Fruit fly (Drosophila melanogaster) whole organism, embryonic: ENCODE data around the gene MED15.
A peak's percentile ranks its signal among the peaks of the same experiment; 100 is the strongest.

Experiments used
- Awh ChIP-seq: fragments of 200-800 bp; sonication (Bioruptor generic); IDR thresholded peaks from 2 replicates; pipeline ENCODE4, ENCODE4 v1.3.6; 2022; ENCODE audit warnings: missing biosample characterization, missing genetic modification characterization
- Bgb ChIP-seq: fragments of 200-800 bp; sonication (Bioruptor generic); IDR thresholded peaks from 2 replicates; pipeline ENCODE4 v1.3.6; 2022; ENCODE audit warnings: missing biosample characterization, missing genetic modification characterization; ENCODE audit not compliant: partially characterized antibody
- C15 ChIP-seq: fragments of 200-800 bp; sonication (Bioruptor generic); IDR thresholded peaks from 3 replicates; pipeline ENCODE4 v1.3.6; 2022; ENCODE audit warnings: missing biosample characterization, missing genetic modification characterization
- CG1233 ChIP-seq: fragments of 200-800 bp; sonication (Bioruptor generic); optimal IDR thresholded peaks from 4 replicates; lab custom pipeline; 2018; ENCODE audit warnings: missing biosample characterization, mild to moderate bottlenecking, missing genetic modification characterization
- CG13296 ChIP-seq: fragments of 200-800 bp; sonication (Bioruptor generic); optimal IDR thresholded peaks from 3 replicates; lab custom pipeline; 2018; ENCODE audit warnings: missing biosample characterization, mild to moderate bottlenecking, missing genetic modification characterization
- CG1529 ChIP-seq: fragments of 200-800 bp; sonication (Bioruptor generic); optimal IDR thresholded peaks from 3 replicates; lab custom pipeline; 2018; ENCODE audit warnings: missing biosample characterization, missing genetic modification characterization
- CG16863 ChIP-seq: fragments of 200-800 bp; sonication (Bioruptor generic); optimal IDR thresholded peaks from 3 replicates; lab custom pipeline; 2016; ENCODE audit warnings: missing biosample characterization, missing genetic modification characterization
- CG17359 ChIP-seq: fragments of 200-800 bp; sonication (Bioruptor generic); optimal IDR thresholded peaks from 3 replicates; lab custom pipeline; 2018; ENCODE audit warnings: missing biosample characterization, mild to moderate bottlenecking, missing genetic modification characterization, moderate library complexity
- CG17802 ChIP-seq: fragments of 200-800 bp; sonication (Bioruptor generic); optimal IDR thresholded peaks from 2 replicates; lab custom pipeline; 2018; ENCODE audit warnings: missing biosample characterization, mild to moderate bottlenecking, missing genetic modification characterization, moderate library complexity
- CG1832 ChIP-seq: fragments of 200-800 bp; sonication (Bioruptor generic); optimal IDR thresholded peaks from 2 replicates; lab custom pipeline; 2017; ENCODE audit warnings: missing biosample characterization, mild to moderate bottlenecking, missing genetic modification characterization, inconsistent platforms
- CG18764 ChIP-seq: fragments of 200-800 bp; sonication (Bioruptor generic); optimal IDR thresholded peaks from 3 replicates; lab custom pipeline; 2016; ENCODE audit warnings: missing biosample characterization, missing genetic modification characterization
- CG2120 ChIP-seq: fragments of 200-800 bp; sonication (Bioruptor generic); optimal IDR thresholded peaks from 3 replicates; lab custom pipeline; 2016; ENCODE audit warnings: missing biosample characterization, missing genetic modification characterization
- CG31365 ChIP-seq: fragments of 200-800 bp; sonication (Bioruptor generic); optimal IDR thresholded peaks from 2 replicates; lab custom pipeline; 2018; ENCODE audit warnings: missing biosample characterization, mild to moderate bottlenecking, missing genetic modification characterization
- CG3281 ChIP-seq: fragments of 200-800 bp; sonication (Bioruptor generic); optimal IDR thresholded peaks from 3 replicates; lab custom pipeline; 2017; ENCODE audit warnings: missing biosample characterization, mild to moderate bottlenecking, missing genetic modification characterization
- CG33213 ChIP-seq: fragments of 200-800 bp; sonication (Bioruptor generic); optimal IDR thresholded peaks from 3 replicates; lab custom pipeline; 2016; ENCODE audit warnings: missing biosample characterization, missing genetic modification characterization
- CG8478 ChIP-seq: fragments of >200 bp; optimal IDR thresholded peaks from 2 replicates; lab custom pipeline; 2018
- CG8765 ChIP-seq: fragments of 200-800 bp; sonication (Bioruptor generic); IDR thresholded peaks from 2 replicates; pipeline ENCODE4 v1.3.6; 2022; ENCODE audit warnings: missing biosample characterization, missing genetic modification characterization
- CG9727 ChIP-seq: fragments of 200-800 bp; sonication (Bioruptor generic); optimal IDR thresholded peaks from 3 replicates; lab custom pipeline; 2017; ENCODE audit warnings: missing biosample characterization, mild to moderate bottlenecking, missing genetic modification characterization
- D ChIP-seq, 2 experiments: fragments of 200-800 bp in 1 of 2; fragments of >200 bp in 1 of 2; sonication (Bioruptor generic) in 1 of 2; optimal IDR thresholded peaks; 2 replicates in 1 of 2; 3 replicates in 1 of 2; lab custom pipeline; 2017; ENCODE audit warnings: mild to moderate bottlenecking in 1 of 2, missing biosample characterization in 1 of 2, missing genetic modification characterization in 1 of 2, missing genetic modification reagents in 1 of 2
- ERR ChIP-seq: fragments of 200-800 bp; sonication (Bioruptor generic); optimal IDR thresholded peaks from 2 replicates; lab custom pipeline; 2016; ENCODE audit warnings: missing biosample characterization, missing genetic modification characterization
- H15 ChIP-seq: fragments of 200-800 bp; sonication (Bioruptor generic); IDR thresholded peaks from 3 replicates; pipeline ENCODE4 v1.3.6; 2022; ENCODE audit warnings: missing biosample characterization, missing genetic modification characterization
- HLH4C ChIP-seq: fragments of 200-800 bp; sonication (Bioruptor generic); IDR thresholded peaks from 3 replicates; pipeline ENCODE4 v1.3.6; 2022; ENCODE audit warnings: missing biosample characterization, missing genetic modification characterization; ENCODE audit not compliant: partially characterized antibody
- HmgD ChIP-seq: fragments of 200-800 bp; sonication (Bioruptor generic); optimal IDR thresholded peaks from 3 replicates; lab custom pipeline; 2016; ENCODE audit warnings: missing biosample characterization, missing genetic modification characterization
- HmgZ ChIP-seq: fragments of 200-800 bp; sonication (Bioruptor generic); optimal IDR thresholded peaks from 2 replicates; lab custom pipeline; 2018; ENCODE audit warnings: missing biosample characterization, mild to moderate bottlenecking, missing genetic modification characterization
- Hmx ChIP-seq: fragments of 200-800 bp; sonication (Bioruptor generic); optimal IDR thresholded peaks from 2 replicates; lab custom pipeline; 2016; ENCODE audit warnings: missing biosample characterization, missing genetic modification characterization
- Hr39 ChIP-seq: fragments of >200 bp; optimal IDR thresholded peaks from 2 replicates; lab custom pipeline; 2017
- Max ChIP-seq: fragments of 200-800 bp; sonication (Bioruptor generic); optimal IDR thresholded peaks from 2 replicates; lab custom pipeline; 2016; ENCODE audit warnings: missing biosample characterization, mild to moderate bottlenecking, missing genetic modification characterization
- Meics ChIP-seq: fragments of 200-800 bp; sonication (Bioruptor generic); optimal IDR thresholded peaks from 2 replicates; lab custom pipeline; 2017; ENCODE audit warnings: missing biosample characterization, mild to moderate bottlenecking, missing genetic modification characterization
- NK7.1 ChIP-seq: fragments of 200-800 bp; sonication (Bioruptor generic); optimal IDR thresholded peaks from 3 replicates; lab custom pipeline; 2016; ENCODE audit warnings: missing biosample characterization, missing genetic modification characterization
- Neu2 ChIP-seq: fragments of 200-800 bp; sonication (Bioruptor generic); optimal IDR thresholded peaks from 3 replicates; lab custom pipeline; 2016; ENCODE audit warnings: missing biosample characterization, missing genetic modification characterization, borderline replicate concordance
- Oli ChIP-seq: fragments of 200-800 bp; sonication (Bioruptor generic); optimal IDR thresholded peaks from 2 replicates; lab custom pipeline; 2018; ENCODE audit warnings: missing biosample characterization, mild to moderate bottlenecking, missing genetic modification characterization, moderate library complexity
- Trl ChIP-seq, 3 experiments: fragments of >200 bp in 2 of 3; fragments of 200-800 bp in 1 of 3; sonication (Bioruptor generic) in 1 of 3; optimal IDR thresholded peaks; 2 replicates in 1 of 3; 3 replicates in 2 of 3; lab custom pipeline; 2016 to 2017; ENCODE audit warnings: missing biosample characterization in 1 of 3, missing genetic modification characterization in 1 of 3
- az2 ChIP-seq: fragments of 200-800 bp; sonication (Bioruptor generic); optimal IDR thresholded peaks from 3 replicates; lab custom pipeline; 2016; ENCODE audit warnings: missing biosample characterization, missing genetic modification characterization
- bab2 ChIP-seq: fragments of 200-800 bp; sonication (Bioruptor generic); optimal IDR thresholded peaks from 2 replicates; lab custom pipeline; 2016; ENCODE audit warnings: missing biosample characterization, missing genetic modification characterization
- btn ChIP-seq: fragments of 200-800 bp; sonication (Bioruptor generic); optimal IDR thresholded peaks from 2 replicates; lab custom pipeline; 2016; ENCODE audit warnings: missing biosample characterization, missing genetic modification characterization
- chm ChIP-seq: fragments of 200-800 bp; sonication (Bioruptor generic); IDR thresholded peaks from 2 replicates; pipeline ENCODE4 v1.3.6; 2022; ENCODE audit warnings: missing biosample characterization, missing genetic modification characterization
- fd102C ChIP-seq: fragments of 200-800 bp; sonication (Bioruptor generic); optimal IDR thresholded peaks from 2 replicates; lab custom pipeline; 2018; ENCODE audit warnings: missing biosample characterization, mild to moderate bottlenecking, missing genetic modification characterization, moderate library complexity
- fd64A ChIP-seq: fragments of 200-800 bp; sonication (Bioruptor generic); optimal IDR thresholded peaks from 3 replicates; lab custom pipeline; 2018; ENCODE audit warnings: missing biosample characterization, mild to moderate bottlenecking, missing genetic modification characterization
- gce ChIP-seq: fragments of 200-800 bp; sonication (Bioruptor generic); IDR thresholded peaks from 3 replicates; pipeline ENCODE4 v1.3.6; 2022; ENCODE audit warnings: missing biosample characterization, missing genetic modification characterization
- gem ChIP-seq: fragments of 200-800 bp; sonication (Bioruptor generic); optimal IDR thresholded peaks from 2 replicates; lab custom pipeline; 2019; ENCODE audit warnings: missing biosample characterization, mild to moderate bottlenecking, missing genetic modification characterization, moderate library complexity
- gro ChIP-seq: fragments of 200-800 bp; sonication (Bioruptor generic); optimal IDR thresholded peaks from 2 replicates; lab custom pipeline; 2016; ENCODE audit warnings: missing biosample characterization, missing genetic modification characterization
- lab ChIP-seq: fragments of 200-800 bp; sonication (Bioruptor generic); optimal IDR thresholded peaks from 3 replicates; lab custom pipeline; 2017; ENCODE audit warnings: missing biosample characterization, missing genetic modification characterization, mild to moderate bottlenecking, moderate library complexity, missing genetic modification reagents
- odd ChIP-seq: fragments of 200-800 bp; sonication (Bioruptor generic); optimal IDR thresholded peaks from 2 replicates; lab custom pipeline; 2017; ENCODE audit warnings: missing biosample characterization, mild to moderate bottlenecking, missing genetic modification characterization
- p53 ChIP-seq: fragments of 200-800 bp; sonication (Bioruptor generic); optimal IDR thresholded peaks from 2 replicates; lab custom pipeline; 2016; ENCODE audit warnings: missing biosample characterization, missing genetic modification characterization
- phol ChIP-seq: fragments of 200-800 bp; sonication (Bioruptor generic); optimal IDR thresholded peaks from 3 replicates; lab custom pipeline; 2018; ENCODE audit warnings: missing biosample characterization, mild to moderate bottlenecking, missing genetic modification characterization, moderate library complexity
- prd ChIP-seq, 3 experiments: fragments of >200 bp in 2 of 3; fragments of 200-800 bp in 1 of 3; sonication (Bioruptor generic) in 1 of 3; optimal IDR thresholded peaks in 2 of 3; IDR thresholded peaks in 1 of 3; 2 replicates in 2 of 3; 3 replicates in 1 of 3; pipeline versions ENCODE4 v1.3.6 to Lab custom; 2017 to 2022; ENCODE audit warnings: missing biosample characterization in 1 of 3, missing genetic modification characterization in 1 of 3
- psq ChIP-seq: fragments of 200-800 bp; sonication (Bioruptor generic); optimal IDR thresholded peaks from 2 replicates; lab custom pipeline; 2017; ENCODE audit warnings: missing biosample characterization, missing genetic modification characterization
- tio ChIP-seq: fragments of 200-800 bp; sonication (Bioruptor generic); optimal IDR thresholded peaks from 2 replicates; lab custom pipeline; 2017; ENCODE audit warnings: missing biosample characterization, missing genetic modification characterization, inconsistent platforms

Gene MED15

DNA sequence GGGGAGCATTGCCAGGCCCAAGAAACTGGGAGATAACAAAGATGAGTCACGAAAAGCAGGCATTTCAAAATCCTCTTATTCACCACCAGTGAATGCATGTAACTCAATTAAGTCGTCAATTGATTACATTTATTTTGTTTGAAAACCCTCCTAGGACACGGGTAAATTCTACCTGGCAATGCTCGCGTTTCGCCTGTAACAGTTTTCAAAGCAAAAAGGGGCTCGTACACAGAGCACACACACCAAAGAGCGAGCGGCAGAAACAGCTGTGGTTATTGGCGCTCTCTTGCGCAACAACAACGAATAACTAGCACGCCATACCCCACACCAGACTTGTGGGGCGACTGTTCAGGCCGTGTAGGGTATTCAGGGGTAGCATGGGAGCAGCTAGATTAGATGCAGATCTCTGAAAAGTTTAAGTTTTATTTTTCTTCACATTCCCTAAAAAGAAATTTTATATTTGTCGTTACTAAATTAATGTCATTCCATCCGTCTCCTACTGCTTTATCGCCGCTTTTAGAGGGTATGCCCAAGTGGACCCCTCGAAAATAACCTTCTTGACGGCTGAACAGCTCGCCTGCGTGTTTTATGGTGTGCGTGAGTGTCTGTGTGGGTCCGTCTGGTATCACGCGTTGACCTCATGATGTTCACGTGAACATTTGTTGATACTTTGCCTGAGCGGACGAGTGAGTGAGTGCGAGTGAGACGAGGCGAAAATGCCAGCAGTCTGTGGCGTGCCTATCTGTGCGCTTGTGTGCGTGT lies 8.0 kb downstream of the MED15 start (continued):
- TF ChIP-seq az2 (GFP tag; lab: Kevin White, UChicago) (peak; percentile 100), CG3281 (GFP tag; lab: Kevin White, UChicago) (peak; percentile 100), Hr39 (lab: Kevin White, UChicago) (no peak), Meics (GFP tag; lab: Kevin White, UChicago) (peak; percentile 100), bab2 (peak; percentile 100), fd102C (GFP tag; lab: Kevin White, UChicago) (peak; percentile 99), lab (GFP tag; lab: Kevin White, UChicago) (peak; percentile 100), CG8478 (lab: Kevin White, UChicago) (no peak), NK7.1 (GFP tag; lab: Kevin White, UChicago) (peak; percentile 100), CG1832 (GFP tag; lab: Kevin White, UChicago) (peak; percentile 75), H15 (no peak), chm (GFP tag; lab: Robert Waterston, UW) (no peak), CG9727 (GFP tag; lab: Kevin White, UChicago) (peak; percentile 100), Trl (optimal IDR thresholded peaks at IDR 0.05; lab: Kevin White, UChicago) (peak; percentile 68 to 80), Trl (GFP tag; optimal IDR thresholded peaks at IDR 0.05; lab: Kevin White, UChicago) (peak; percentile 100), CG18764 (GFP tag; lab: Kevin White, UChicago) (peak; percentile 100), Neu2 (peak; percentile 100), phol (peak; percentile 100), tio (GFP tag; lab: Kevin White, UChicago) (peak; percentile 100), CG13296 (GFP tag; lab: Kevin White, UChicago) (peak; percentile 100), HmgZ (tag; lab: Kevin White, UChicago) (peak; percentile 100), CG17359 (tag; lab: Kevin White, UChicago) (peak; percentile 100), CG8765 (GFP tag; lab: Robert Waterston, UW) (no peak), CG16863 (GFP tag; lab: Kevin White, UChicago) (peak; percentile 100), D (optimal IDR thresholded peaks at IDR 0.05; lab: Kevin White, UChicago) (peak; percentile 7), D (GFP tag; optimal IDR thresholded peaks at IDR 0.05; lab: Kevin White, UChicago) (peak; percentile 100), Oli (tag; lab: Kevin White, UChicago) (peak; percentile 100), HmgD (GFP tag; lab: Kevin White, UChicago) (peak; percentile 100), gro (GFP tag; lab: Kevin White, UChicago) (peak; percentile 100), odd (GFP tag; lab: Kevin White, UChicago) (peak; percentile 100), CG1233 (GFP tag; lab: Kevin White, UChicago) (peak; percentile 100), Bgb (GFP tag; lab: Robert Waterston, UW) (no peak), btn (peak; percentile 100), gce (GFP tag; lab: Robert Waterston, UW) (no peak), CG2120 (GFP tag; lab: Kevin White, UChicago) (peak; percentile 100), psq (GFP tag; lab: Kevin White, UChicago) (peak; percentile 100), CG1529 (GFP tag; lab: Kevin White, UChicago) (peak; percentile 100), fd64A (GFP tag; lab: Kevin White, UChicago) (peak; percentile 100), CG17802 (peak; percentile 96), CG31365 (tag; lab: Kevin White, UChicago) (peak; percentile 97), prd (optimal IDR thresholded peaks at IDR 0.05; lab: Kevin White, UChicago) (no peak), prd (GFP tag; IDR thresholded peaks at IDR 0.05; lab: Robert Waterston, UW) (no peak), Awh (GFP tag; lab: Robert Waterston, UW) (no peak), Max (GFP tag; lab: Kevin White, UChicago) (peak; percentile 100), HLH4C (GFP tag; lab: Robert Waterston, UW) (no peak), C15 (GFP tag; lab: Robert Waterston, UW) (no peak), CG33213 (GFP tag; lab: Kevin White, UChicago) (peak; percentile 100), Hmx (GFP tag; lab: Kevin White, UChicago) (peak; percentile 99), ERR (GFP tag; lab: Kevin White, UChicago) (peak; percentile 100), p53 (peak; percentile 100), gem (tag; lab: Kevin White, UChicago) (peak; percentile 100)
